Fruit fly (Drosophila melanogaster): ENCODE measurements around the gene CG4836.
A peak's percentile ranks its signal among the peaks of the same experiment; 100 is the strongest.

CG4836 gene

DNA sequence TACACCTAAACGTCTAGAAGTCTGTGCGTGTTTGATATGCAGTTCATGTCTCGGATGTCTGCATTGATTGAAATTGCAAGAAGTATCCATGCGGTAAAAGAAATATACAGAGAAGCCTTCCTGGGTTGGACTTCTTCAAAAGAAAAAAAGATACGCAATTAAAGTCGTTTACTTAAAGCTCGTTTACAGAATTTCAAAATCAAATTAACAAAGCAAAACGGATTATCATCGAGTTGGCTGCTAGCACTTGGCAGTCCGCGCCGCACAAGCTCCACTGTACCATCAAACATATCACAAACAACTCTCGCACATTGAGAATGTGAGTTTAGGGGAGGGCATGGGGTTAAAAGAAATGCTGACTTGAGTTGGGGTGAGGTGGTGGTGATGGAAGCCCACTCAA is 15.3 kb upstream of the CG4836 start (continued):
- TF ChIP-seq jumu (GFP tag; optimal IDR thresholded peaks at IDR 0.05) (peak; percentile 81), da (GFP tag; optimal IDR thresholded peaks at IDR 0.05) (peak; percentile 27), sna (GFP tag; IDR thresholded peaks at IDR 0.05; ENCODE audit: partially characterized antibody) (no peak), Dip2 (GFP tag; IDR thresholded peaks at IDR 0.05) (no peak), CG14965 (GFP tag; optimal IDR thresholded peaks at IDR 0.05; ENCODE audit: borderline replicate concordance) (no peak), CG8944 (GFP tag; optimal IDR thresholded peaks at IDR 0.05) (peak; percentile 76), Dad (GFP tag; optimal IDR thresholded peaks at IDR 0.05) (peak; percentile 64), CG4328 (GFP tag; optimal IDR thresholded peaks at IDR 0.05) (no peak), CG17385 (GFP tag; optimal IDR thresholded peaks at IDR 0.05) (peak; percentile 66), grn (GFP tag; optimal IDR thresholded peaks at IDR 0.05) (no peak), vnd (GFP tag; IDR thresholded peaks at IDR 0.05; ENCODE audit: partially characterized antibody) (no peak), HmgD (GFP tag; optimal IDR thresholded peaks at IDR 0.05) (no peak), Atf3 (GFP tag; optimal IDR thresholded peaks at IDR 0.05) (peak; percentile 52), CG6689 (GFP tag; IDR thresholded peaks at IDR 0.05) (peak; percentile 75), CG13624 (GFP tag; optimal IDR thresholded peaks at IDR 0.05) (peak; percentile 29), CG32767 (GFP tag; IDR thresholded peaks at IDR 0.05) (0 out of 2 replicates have a peak, but pooled peaks have one; percentile 46), NC2α (GFP tag; optimal IDR thresholded peaks at IDR 0.05) (peak; percentile 49), CG18619 (GFP tag; optimal IDR thresholded peaks at IDR 0.05) (peak; percentile 26), CG3847 (GFP tag; IDR thresholded peaks at IDR 0.05) (0 out of 2 replicates have a peak, but pooled peaks have one; percentile 34), CG6654 (GFP tag; optimal IDR thresholded peaks at IDR 0.05) (peak; percentile 27), lola (GFP tag; optimal IDR thresholded peaks at IDR 0.05) (peak in 1 of 3 experiments; percentile 78), CG4360 (GFP tag; IDR thresholded peaks at IDR 0.05) (peak; percentile 49), insv (GFP tag; optimal IDR thresholded peaks at IDR 0.05) (no peak), CG3281 (GFP tag; optimal IDR thresholded peaks at IDR 0.05) (peak; percentile 14), CG31365 (tag; optimal IDR thresholded peaks at IDR 0.05) (no peak), Chrac-16 (GFP tag; optimal IDR thresholded peaks at IDR 0.05) (peak; percentile 71), unpg (GFP tag; optimal IDR thresholded peaks at IDR 0.05) (peak; percentile 81), ewg (GFP tag; optimal IDR thresholded peaks at IDR 0.05) (peak; percentile 67), Hr51 (GFP tag; optimal IDR thresholded peaks at IDR 0.05) (peak in 1 of 2 experiments; percentile 68), nom (GFP tag; optimal IDR thresholded peaks at IDR 0.05) (no peak), repo (GFP tag; optimal IDR thresholded peaks at IDR 0.05) (peak; percentile 50), YL-1 (GFP tag; optimal IDR thresholded peaks at IDR 0.05) (no peak), CG7357 (GFP tag; IDR thresholded peaks at IDR 0.05) (peak; percentile 52; the same call in 1 of the 3 replicates), CG11093 (GFP tag; IDR thresholded peaks at IDR 0.05) (0 out of 3 replicates have a peak, but pooled peaks have one; percentile 46), bigmax (GFP tag; optimal IDR thresholded peaks at IDR 0.05) (no peak), Side (GFP tag; optimal IDR thresholded peaks at IDR 0.05) (peak; percentile 74), CG4424 (GFP tag; optimal IDR thresholded peaks at IDR 0.05) (peak; percentile 75), Dfd (GFP tag; optimal IDR thresholded peaks at IDR 0.05) (no peak), CG18476 (GFP tag; optimal IDR thresholded peaks at IDR 0.05) (peak; percentile 19), CG12744 (GFP tag; optimal IDR thresholded peaks at IDR 0.05) (no peak), nau (GFP tag; optimal IDR thresholded peaks at IDR 0.05) (peak; percentile 12), bcd (GFP tag; optimal IDR thresholded peaks at IDR 0.05) (peak; percentile 60), CG9437 (GFP tag; optimal IDR thresholded peaks at IDR 0.05) (peak; percentile 46), CG31441 (GFP tag; IDR thresholded peaks at IDR 0.05) (peak; percentile 77), jigr1 (GFP tag; IDR thresholded peaks at IDR 0.05) (no peak), CG32532 (GFP tag; IDR thresholded peaks at IDR 0.05) (peak; percentile 67; the same call in 1 of the 2 replicates), Mad (GFP tag; optimal IDR thresholded peaks at IDR 0.05) (peak; percentile 32), E2f2 (GFP tag; IDR thresholded peaks at IDR 0.05) (no peak), gce (GFP tag; IDR thresholded peaks at IDR 0.05) (0 out of 3 replicates have a peak, but pooled peaks have one; percentile 46), pb (GFP tag; optimal IDR thresholded peaks at IDR 0.05) (no peak), CG10654 (GFP tag; optimal IDR thresholded peaks at IDR 0.05) (peak; percentile 57)
